Worm (Caenorhabditis elegans) whole organism, L3 larva: ENCODE results near the gene str-56.
"Not testable (repeated sequence)": the region's sequence is repeated elsewhere in the genome, so short reads cannot be mapped to it uniquely, and the experiment has no call there.

Source experiments
- ZK546.5 ChIP-seq: sonication (generic microtip); optimal IDR thresholded peaks from 2 replicates; lab custom pipeline; 2017; ENCODE audit warnings: missing biosample characterization, missing genetic modification characterization
- aly-2 ChIP-seq: fragments of 150-350 bp; optimal IDR thresholded peaks from 2 replicates; lab custom pipeline; 2014; ENCODE audit warnings: missing biosample characterization, missing genetic modification characterization
- ama-1 ChIP-seq: fragments of 150-350 bp; optimal IDR thresholded peaks from 2 replicates; lab custom pipeline; 2018
- ceh-28 ChIP-seq: fragments of 150-350 bp; optimal IDR thresholded peaks from 2 replicates; lab custom pipeline; 2014; ENCODE audit warnings: missing biosample characterization, missing genetic modification reagents, missing genetic modification characterization
- daf-12 ChIP-seq: fragments of 150-350 bp; optimal IDR thresholded peaks from 2 replicates; lab custom pipeline; 2014; ENCODE audit warnings: missing biosample characterization, missing genetic modification reagents, missing genetic modification characterization
- elt-1 ChIP-seq: fragments of 150-350 bp; optimal IDR thresholded peaks from 2 replicates; lab custom pipeline; 2014; ENCODE audit warnings: missing biosample characterization, missing genetic modification characterization
- elt-2 ChIP-seq: sonication (generic microtip); optimal IDR thresholded peaks from 2 replicates; lab custom pipeline; 2016; ENCODE audit warnings: missing genetic modification reagents, mild to moderate bottlenecking, missing genetic modification characterization, missing compliant biosample characterization
- eor-1 ChIP-seq, 2 experiments: fragments of 150-350 bp; optimal IDR thresholded peaks; 2 replicates each; lab custom pipeline; 2014 to 2018; ENCODE audit warnings: missing biosample characterization in 2 of 2, missing genetic modification characterization in 2 of 2
- fkh-10 ChIP-seq: sonication (generic microtip); optimal IDR thresholded peaks from 2 replicates; lab custom pipeline; 2017; ENCODE audit warnings: missing biosample characterization, missing genetic modification reagents, missing genetic modification characterization
- fkh-2 ChIP-seq: fragments of 150-350 bp; optimal IDR thresholded peaks from 2 replicates; lab custom pipeline; 2014; ENCODE audit warnings: missing biosample characterization, missing genetic modification reagents, missing genetic modification characterization
- fos-1 ChIP-seq: fragments of 150-350 bp; optimal IDR thresholded peaks from 2 replicates; lab custom pipeline; 2014; ENCODE audit warnings: missing biosample characterization, missing genetic modification characterization
- hmg-11 ChIP-seq: sonication (generic microtip); optimal IDR thresholded peaks from 2 replicates; lab custom pipeline; 2016; ENCODE audit warnings: missing genetic modification characterization, missing compliant biosample characterization
- jun-1 ChIP-seq: fragments of 150-350 bp; optimal IDR thresholded peaks from 2 replicates; lab custom pipeline; 2014; ENCODE audit warnings: missing biosample characterization, missing genetic modification reagents, missing genetic modification characterization
- lin-39 ChIP-seq: fragments of 150-350 bp; optimal IDR thresholded peaks from 2 replicates; lab custom pipeline; 2018; ENCODE audit warnings: missing biosample characterization, missing genetic modification reagents, missing genetic modification characterization
- lsy-12 ChIP-seq: sonication (generic microtip); optimal IDR thresholded peaks from 2 replicates; lab custom pipeline; 2016; ENCODE audit warnings: mild to moderate bottlenecking, missing genetic modification characterization, missing compliant biosample characterization
- mdl-1 ChIP-seq: fragments of 150-350 bp; optimal IDR thresholded peaks from 2 replicates; lab custom pipeline; 2014; ENCODE audit warnings: missing biosample characterization, missing genetic modification characterization
- mml-1 ChIP-seq: fragments of 150-350 bp; sonication (generic microtip); optimal IDR thresholded peaks from 3 replicates; lab custom pipeline; 2014; ENCODE audit warnings: missing biosample characterization, missing genetic modification characterization
- nfya-1 ChIP-seq: sonication (generic microtip); optimal IDR thresholded peaks from 2 replicates; lab custom pipeline; 2017; ENCODE audit warnings: missing genetic modification characterization, mild to moderate bottlenecking, missing compliant biosample characterization, antibody characterized with exemption, moderate library complexity; ENCODE audit not compliant: insufficient read depth
- nhr-12 ChIP-seq: fragments of 150-350 bp; optimal IDR thresholded peaks from 2 replicates; lab custom pipeline; 2014; ENCODE audit warnings: missing biosample characterization, missing genetic modification characterization
- nhr-237 ChIP-seq: fragments of 150-350 bp; optimal IDR thresholded peaks from 2 replicates; lab custom pipeline; 2014; ENCODE audit warnings: missing biosample characterization, missing genetic modification characterization
- nhr-67 ChIP-seq: fragments of 150-350 bp; optimal IDR thresholded peaks from 2 replicates; lab custom pipeline; 2014; ENCODE audit warnings: missing biosample characterization, missing genetic modification characterization
- nhr-76 ChIP-seq: fragments of 150-350 bp; sonication (generic microtip); optimal IDR thresholded peaks from 5 replicates; lab custom pipeline; 2014; ENCODE audit warnings: missing biosample characterization, missing genetic modification characterization
- nhr-77 ChIP-seq: fragments of 150-350 bp; optimal IDR thresholded peaks from 2 replicates; lab custom pipeline; 2014; ENCODE audit warnings: missing biosample characterization, missing genetic modification characterization
- pha-4 ChIP-seq: fragments of 150-350 bp; optimal IDR thresholded peaks from 2 replicates; lab custom pipeline; 2014; ENCODE audit warnings: missing biosample characterization, missing genetic modification reagents, missing genetic modification characterization
- pqm-1 ChIP-seq: fragments of 150-350 bp; optimal IDR thresholded peaks from 2 replicates; lab custom pipeline; 2017; ENCODE audit warnings: missing biosample characterization, missing genetic modification characterization, inconsistent platforms
- sea-2 ChIP-seq: fragments of 150-350 bp; sonication (generic microtip); optimal IDR thresholded peaks from 4 replicates; lab custom pipeline; 2014; ENCODE audit warnings: missing biosample characterization, missing genetic modification reagents, missing genetic modification characterization
- tbx-2 ChIP-seq: sonication (generic microtip); optimal IDR thresholded peaks from 2 replicates; lab custom pipeline; 2016; ENCODE audit warnings: mild to moderate bottlenecking, missing genetic modification characterization, missing compliant biosample characterization
- unc-39 ChIP-seq: sonication (generic microtip); optimal IDR thresholded peaks from 4 replicates; lab custom pipeline; 2017; ENCODE audit warnings: missing biosample characterization, missing genetic modification characterization
- unc-62 ChIP-seq: fragments of 150-350 bp; sonication (generic microtip); optimal IDR thresholded peaks from 4 replicates; lab custom pipeline; 2014; ENCODE audit warnings: missing biosample characterization, missing genetic modification reagents, missing genetic modification characterization
- zag-1 ChIP-seq: fragments of 150-350 bp; optimal IDR thresholded peaks from 2 replicates; lab custom pipeline; 2014; ENCODE audit warnings: missing biosample characterization, missing genetic modification characterization
- ztf-4 ChIP-seq: fragments of 150-350 bp; optimal IDR thresholded peaks from 2 replicates; lab custom pipeline; 2014; ENCODE audit warnings: missing biosample characterization, missing genetic modification characterization

Gene str-56

DNA sequence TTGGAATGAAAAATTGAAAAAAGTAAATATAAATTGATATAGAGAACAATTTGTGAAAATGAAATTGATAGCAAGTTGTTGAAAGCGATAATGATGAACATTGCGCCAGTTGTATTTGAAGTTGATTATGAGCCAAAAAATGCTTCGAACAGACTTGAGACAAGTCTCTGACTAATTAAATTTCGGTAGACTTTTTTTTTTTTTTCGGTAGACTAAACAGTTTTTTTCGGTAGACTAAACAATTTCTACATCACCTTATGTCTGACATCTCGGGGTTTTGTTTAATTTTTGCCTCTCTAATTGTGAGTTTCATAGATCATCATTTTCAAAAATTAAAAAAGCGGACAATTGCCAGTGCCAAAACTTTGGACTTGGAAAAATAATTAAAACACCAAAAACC lies 38.8 kb upstream of the str-56 start, which contains the start of gene srbc-54:
Gene srbc-54, minus strand, starts transcription at position 101 of the 400 bp plus-strand sequence.
- TF ChIP-seq eor-1 (tag; optimal IDR thresholded peaks at IDR 0.05; lab: Kevin White, UChicago) (no peak), nhr-76 (tag; lab: Kevin White, UChicago) (no peak), nhr-237 (no peak), sea-2 (no peak), tbx-2 (no peak), fkh-2 (tag; lab: Kevin White, UChicago) (no peak), mdl-1 (tag; lab: Kevin White, UChicago) (no peak), elt-1 (tag; lab: Kevin White, UChicago) (no peak), daf-12 (tag; lab: Kevin White, UChicago) (no peak), zag-1 (tag; lab: Kevin White, UChicago) (no peak), mml-1 (tag; lab: Kevin White, UChicago) (no peak), fkh-10 (no peak), pha-4 (no peak), jun-1 (tag; lab: Kevin White, UChicago) (no peak), ama-1 (lab: Kevin White, UChicago) (no peak), ztf-4 (no peak), nfya-1 (no peak), ceh-28 (no peak), hmg-11 (tag; lab: Kevin White, UChicago) (no peak)

DNA sequence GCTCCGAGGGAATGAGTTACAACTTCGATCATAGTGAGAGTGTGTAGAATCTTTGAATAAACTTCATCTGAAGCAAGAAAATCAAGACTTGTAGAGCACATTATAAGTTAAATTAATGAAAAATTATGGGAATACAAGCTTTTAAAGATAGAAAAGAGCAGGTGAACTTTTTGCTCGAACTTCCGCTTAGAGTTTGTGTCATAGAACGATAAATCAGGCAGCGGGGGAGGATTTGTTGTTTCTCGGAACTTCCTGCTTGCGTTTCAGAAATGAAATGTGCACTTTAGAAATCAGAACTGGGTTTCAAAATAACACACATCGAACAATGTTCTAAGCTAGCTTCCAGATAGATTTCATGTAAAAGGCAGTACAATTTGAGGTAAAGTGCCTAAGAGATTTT lies 31.3 kb upstream of the str-56 start, which contains the start of gene srh-149:
Gene srh-149, minus strand, starts transcription at position 101 of the 400 bp plus-strand sequence.
- TF ChIP-seq fkh-10 (no peak), fkh-2 (tag; lab: Kevin White, UChicago) (no peak), pha-4 (no peak), fos-1 (tag; lab: Kevin White, UChicago) (no peak), ama-1 (lab: Kevin White, UChicago) (no peak), nhr-237 (no peak), aly-2 (tag; lab: Kevin White, UChicago) (no peak), lin-39 (no peak), daf-12 (tag; lab: Kevin White, UChicago) (no peak), zag-1 (tag; lab: Kevin White, UChicago) (no peak), eor-1 (tag; optimal IDR thresholded peaks at IDR 0.05; lab: Kevin White, UChicago) (no peak), elt-2 (tag; lab: Kevin White, UChicago) (no peak), ZK546.5 (tag; lab: Kevin White, UChicago) (no peak), lsy-12 (tag; lab: Kevin White, UChicago) (no peak), nhr-12 (no peak)

DNA sequence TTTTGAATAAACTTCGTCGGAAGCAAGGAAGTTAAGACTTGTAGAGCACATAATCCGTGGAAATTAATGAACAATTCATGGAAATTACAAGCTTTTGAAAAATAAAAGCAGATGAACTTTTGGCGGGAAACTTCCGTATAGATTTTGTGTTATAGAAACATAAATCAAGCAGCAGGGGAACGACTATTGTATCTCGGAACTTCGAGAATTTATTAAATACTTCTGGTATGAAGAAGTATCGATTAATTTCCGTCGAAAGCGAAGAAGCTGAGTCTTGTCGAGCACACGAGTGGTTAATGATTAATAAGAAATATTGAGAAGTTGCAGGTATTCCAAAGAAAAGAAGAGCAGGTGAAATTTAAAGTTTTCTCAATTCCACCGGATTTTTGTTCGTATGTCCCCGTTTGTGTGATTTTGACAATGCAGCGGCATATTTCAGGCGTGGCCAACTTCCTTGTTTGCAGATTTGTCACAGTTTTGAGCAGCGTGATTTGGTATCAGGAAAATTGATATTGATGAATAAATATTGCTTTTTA lies 22.0 kb upstream of the str-56 start, which contains the start of gene srh-147:
Gene srh-147, minus strand, starts transcription at position 51 of the 536 bp plus-strand sequence.
- TF ChIP-seq lin-39; nhr-77 (tag; lab: Kevin White, UChicago); ama-1 (lab: Kevin White, UChicago): not testable (repeated sequence)
- TF ChIP-seq, all 47 proteins: peak for 0; not testable (repeated sequence) for 47

ce11 chrV:15858292-15858691 lies 14.1 kb upstream of the str-56 start, which contains the start of gene srh-148:
TSS of gene srh-148 (minus strand) at chrV:15858392.
- TF ChIP-seq nhr-67 (tag; lab: Kevin White, UChicago) (no peak), ceh-28 (no peak), elt-1 (tag; lab: Kevin White, UChicago) (no peak)

DNA sequence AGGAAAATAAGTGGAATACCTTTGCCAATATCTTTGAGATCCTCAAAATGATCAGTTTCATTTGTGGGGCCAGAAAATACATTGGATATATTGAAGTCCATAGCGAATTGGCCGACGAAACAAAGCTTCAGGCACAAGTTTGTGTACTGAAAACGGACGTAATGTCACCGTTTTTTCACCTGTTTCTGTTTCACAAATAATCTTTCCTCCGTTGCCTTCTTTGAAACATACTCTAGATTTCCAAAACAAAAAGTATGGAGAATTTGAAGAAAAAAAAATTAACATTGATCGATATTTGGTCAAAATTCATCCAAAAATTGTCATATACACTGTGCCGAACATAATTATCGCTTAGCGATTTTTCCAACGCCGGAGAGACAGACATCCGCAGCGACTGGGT lies 9.8 kb upstream of the str-56 start, which contains the start of gene srz-12:
Gene srz-12, minus strand, starts transcription at position 101 of the 400 bp plus-strand sequence.
- no peak for TF ChIP-seq unc-62 (GFP tag; lab: Kevin White, UChicago)

- TF ChIP-seq nhr-77 (tag; lab: Kevin White, UChicago) (no peak), unc-39 (tag; lab: Kevin White, UChicago) (no peak), mdl-1 (tag; lab: Kevin White, UChicago) (no peak), pha-4 (no peak), eor-1 (tag; optimal IDR thresholded peaks at IDR 0.05; lab: Kevin White, UChicago) (no peak), lin-39 (no peak), sea-2 (no peak), nfya-1 (no peak), nhr-67 (tag; lab: Kevin White, UChicago) (no peak), pqm-1 (no peak), nhr-76 (tag; lab: Kevin White, UChicago) (no peak)
Observed at ce11 chrV:15863042-15863441, 9.3 kb upstream of the str-56 start, which contains the start of gene srh-299. TSS of gene srh-299 (plus strand) at chrV:15863342.
